Worm (Caenorhabditis elegans) whole organism, young adult: ENCODE data around the gene srx-29.

ENCODE experiments used
- F37B4.10 ChIP-seq: fragments of 200-800 bp; sonication (Bioruptor generic); IDR thresholded peaks from 2 replicates; pipeline ENCODE4 v1.3.6; 2022; ENCODE audit warnings: missing genetic modification characterization, missing compliant biosample characterization
- F39B2.1 ChIP-seq: fragments of 200-800 bp; sonication (Bioruptor generic); IDR thresholded peaks from 2 replicates; pipeline ENCODE4 v1.3.6; 2022; ENCODE audit warnings: missing genetic modification reagents, missing genetic modification characterization, missing compliant biosample characterization
- F49E8.2 ChIP-seq: sonication (generic microtip); optimal IDR thresholded peaks from 3 replicates; lab custom pipeline; 2017; ENCODE audit warnings: missing genetic modification characterization, mild to moderate bottlenecking, missing compliant biosample characterization, antibody characterized with exemption, moderate library complexity; ENCODE audit not compliant: insufficient read depth
- F55B11.4 ChIP-seq: sonication (generic microtip); optimal IDR thresholded peaks from 2 replicates; lab custom pipeline; 2016; ENCODE audit warnings: missing compliant biosample characterization, missing genetic modification characterization, borderline replicate concordance; ENCODE audit not compliant: insufficient read depth
- aptf-2 ChIP-seq: fragments of 200-800 bp; sonication (Bioruptor generic); conservative IDR thresholded peaks from 2 replicates; pipeline ENCODE4 v1.3.6; 2022; ENCODE audit warnings: missing genetic modification reagents, missing genetic modification characterization, missing compliant biosample characterization
- aptf-3 ChIP-seq: fragments of 200-800 bp; sonication (Bioruptor generic); IDR thresholded peaks from 2 replicates; pipeline ENCODE4 v1.3.6; 2022; ENCODE audit warnings: missing genetic modification characterization, missing compliant biosample characterization
- bed-1 ChIP-seq: fragments of 200-800 bp; sonication (Bioruptor generic); IDR thresholded peaks from 2 replicates; pipeline ENCODE4 v1.3.6; 2022; ENCODE audit warnings: missing genetic modification reagents, missing genetic modification characterization, missing compliant biosample characterization
- ccch-3 ChIP-seq: fragments of 200-800 bp; sonication (Bioruptor generic); optimal IDR thresholded peaks from 2 replicates; lab custom pipeline; 2018; ENCODE audit warnings: mild to moderate bottlenecking, missing genetic modification characterization, missing compliant biosample characterization
- ceh-40 ChIP-seq: fragments of 200-800 bp; sonication (Bioruptor generic); IDR thresholded peaks from 2 replicates; pipeline ENCODE4 v1.3.6; 2022; ENCODE audit warnings: missing genetic modification characterization, missing compliant biosample characterization
- ceh-79 ChIP-seq: sonication (generic microtip); optimal IDR thresholded peaks from 2 replicates; lab custom pipeline; 2017; ENCODE audit warnings: mild to moderate bottlenecking, missing genetic modification characterization, missing compliant biosample characterization
- ceh-91 ChIP-seq: fragments of 200-800 bp; sonication (Bioruptor generic); IDR thresholded peaks from 2 replicates; pipeline ENCODE4 v1.3.6; 2022; ENCODE audit warnings: missing genetic modification reagents, missing genetic modification characterization, missing compliant biosample characterization
- chd-7 ChIP-seq: sonication (generic microtip); optimal IDR thresholded peaks from 2 replicates; lab custom pipeline; 2016; ENCODE audit warnings: mild to moderate bottlenecking, missing genetic modification characterization, moderate library complexity, missing compliant biosample characterization
- die-1 ChIP-seq: sonication (generic microtip); optimal IDR thresholded peaks from 2 replicates; lab custom pipeline; 2016; ENCODE audit warnings: missing genotype, mild to moderate bottlenecking, missing genetic modification characterization, missing compliant biosample characterization
- dpff-1 ChIP-seq: sonication (generic microtip); optimal IDR thresholded peaks from 2 replicates; lab custom pipeline; 2017; ENCODE audit warnings: mild to moderate bottlenecking, missing genetic modification characterization, missing compliant biosample characterization
- egl-18 ChIP-seq: fragments of 200-800 bp; sonication (Bioruptor generic); IDR thresholded peaks from 2 replicates; pipeline ENCODE4 v1.3.6; 2022; ENCODE audit warnings: missing genetic modification reagents, missing genetic modification characterization, missing compliant biosample characterization
- ets-4 ChIP-seq: fragments of 200-800 bp; sonication (Bioruptor generic); optimal IDR thresholded peaks from 2 replicates; lab custom pipeline; 2018; ENCODE audit warnings: mild to moderate bottlenecking, missing genetic modification characterization, missing compliant biosample characterization
- fkh-3 ChIP-seq: sonication (generic microtip); optimal IDR thresholded peaks from 2 replicates; lab custom pipeline; 2016; ENCODE audit warnings: mild to moderate bottlenecking, missing genetic modification characterization, missing compliant biosample characterization
- hlh-12 ChIP-seq: sonication (generic microtip); optimal IDR thresholded peaks from 2 replicates; lab custom pipeline; 2016; ENCODE audit warnings: missing genetic modification characterization, missing compliant biosample characterization
- hlh-26 ChIP-seq: fragments of 200-800 bp; sonication (Bioruptor generic); conservative IDR thresholded peaks from 2 replicates; pipeline ENCODE4 v1.3.6; 2022; ENCODE audit warnings: missing genetic modification reagents, missing genetic modification characterization, missing compliant biosample characterization
- lag-1 ChIP-seq: fragments of 200-800 bp; sonication (Bioruptor generic); IDR thresholded peaks from 2 replicates; pipeline ENCODE4 v1.3.6; 2022; ENCODE audit warnings: missing genetic modification reagents, missing genetic modification characterization, missing compliant biosample characterization
- lsy-27 ChIP-seq: sonication (generic microtip); optimal IDR thresholded peaks from 2 replicates; lab custom pipeline; 2017; ENCODE audit warnings: missing genetic modification characterization, mild to moderate bottlenecking, missing compliant biosample characterization, antibody characterized with exemption, missing genotype, borderline replicate concordance; ENCODE audit not compliant: insufficient read depth
- madf-3 ChIP-seq: fragments of 200-800 bp; sonication (Bioruptor generic); IDR thresholded peaks from 2 replicates; pipeline ENCODE4 v1.3.6; 2022; ENCODE audit warnings: missing genetic modification reagents, missing genetic modification characterization, missing compliant biosample characterization
- madf-6 ChIP-seq: fragments of 200-800 bp; sonication (Bioruptor generic); IDR thresholded peaks from 2 replicates; pipeline ENCODE4 v1.3.6; 2022; ENCODE audit warnings: missing genetic modification reagents, missing genetic modification characterization, missing compliant biosample characterization
- madf-8 ChIP-seq: fragments of 200-800 bp; sonication (Bioruptor generic); conservative IDR thresholded peaks from 2 replicates; pipeline ENCODE4 v1.3.6; 2022; ENCODE audit warnings: missing genetic modification reagents, missing genetic modification characterization, missing compliant biosample characterization
- nfyb-1 ChIP-seq: fragments of 200-800 bp; sonication (Bioruptor generic); IDR thresholded peaks from 2 replicates; pipeline ENCODE4 v1.3.6; 2022; ENCODE audit warnings: missing genetic modification reagents, missing genetic modification characterization, missing compliant biosample characterization
- nhr-27 ChIP-seq: fragments of 200-800 bp; sonication (Bioruptor generic); optimal IDR thresholded peaks from 2 replicates; lab custom pipeline; 2018; ENCODE audit warnings: mild to moderate bottlenecking, missing genetic modification characterization, moderate library complexity, missing compliant biosample characterization
- nhr-90 ChIP-seq: sonication (generic microtip); optimal IDR thresholded peaks from 2 replicates; lab custom pipeline; 2016; ENCODE audit warnings: missing genotype, mild to moderate bottlenecking, missing genetic modification characterization, missing compliant biosample characterization
- rec-8 ChIP-seq, 2 experiments: sonication (generic microtip); optimal IDR thresholded peaks; 2 replicates each; lab custom pipeline; 2016; ENCODE audit warnings: mild to moderate bottlenecking in 2 of 2, missing genetic modification characterization in 2 of 2, missing genetic modification reagents in 2 of 2, missing genotype in 2 of 2, missing biosample characterization in 1 of 2, missing compliant biosample characterization in 1 of 2, moderate library complexity in 1 of 2
- snpc-1.3 ChIP-seq: sonication (generic microtip); optimal IDR thresholded peaks from 2 replicates; lab custom pipeline; 2017; ENCODE audit warnings: missing genetic modification characterization, mild to moderate bottlenecking, missing compliant biosample characterization, antibody characterized with exemption, moderate library complexity, missing genotype, missing genetic modification reagents; ENCODE audit not compliant: insufficient read depth
- snpc-3.4 ChIP-seq: sonication (generic microtip); optimal IDR thresholded peaks from 2 replicates; lab custom pipeline; 2017; ENCODE audit warnings: missing genetic modification characterization, mild to moderate bottlenecking, missing compliant biosample characterization, antibody characterized with exemption, moderate library complexity, missing genotype, missing genetic modification reagents
- xnd-1 ChIP-seq: sonication (generic microtip); optimal IDR thresholded peaks from 2 replicates; lab custom pipeline; 2016; ENCODE audit warnings: missing genotype, missing genetic modification reagents, missing genetic modification characterization, missing compliant biosample characterization
- ztf-18 ChIP-seq: sonication (generic microtip); optimal IDR thresholded peaks from 2 replicates; lab custom pipeline; 2016; ENCODE audit warnings: missing genotype, mild to moderate bottlenecking, missing genetic modification characterization, missing compliant biosample characterization
- ztf-26 ChIP-seq: sonication (generic microtip); optimal IDR thresholded peaks from 2 replicates; lab custom pipeline; 2017; ENCODE audit warnings: missing genetic modification characterization, missing compliant biosample characterization
- ztf-6 ChIP-seq: fragments of 200-800 bp; sonication (Bioruptor generic); IDR thresholded peaks from 2 replicates; pipeline ENCODE4 v1.3.6; 2022; ENCODE audit warnings: missing genetic modification reagents, missing genetic modification characterization, missing compliant biosample characterization

The srx-29 gene

ce11 chrV:15693682-15694081, 4.3 kb downstream of the srx-29 start, which contains the start of gene nhr-198:
nhr-198 (plus strand) TSS chrV:15693994.
- TF ChIP-seq ztf-18 (tag; lab: Kevin White, UChicago) (no peak), ceh-40 (GFP tag; lab: Robert Waterston, UW) (no peak), ceh-79 (tag; lab: Kevin White, UChicago) (no peak), dpff-1 (tag; lab: Kevin White, UChicago) (no peak), madf-8 (no peak)

ce11 chrV:15689952-15690351, 8.0 kb downstream of the srx-29 start, which contains the start of gene nhr-268:
nhr-268 (plus strand) TSS chrV:15690252.
- TF ChIP-seq hlh-12 (tag; lab: Kevin White, UChicago): no peak
- TF ChIP-seq F37B4.10 (GFP tag; lab: Robert Waterston, UW): no peak
- TF ChIP-seq dpff-1 (tag; lab: Kevin White, UChicago): no peak
- no peak for TF ChIP-seq madf-3 (GFP tag; lab: Robert Waterston, UW)
- TF ChIP-seq F39B2.1: no peak
- no peak for TF ChIP-seq fkh-3 (tag; lab: Kevin White, UChicago)
- no peak for TF ChIP-seq ets-4 (GFP tag; lab: Kevin White, UChicago)
- TF ChIP-seq snpc-3.4 (tag; lab: Kevin White, UChicago): no peak
- TF ChIP-seq aptf-3 (GFP tag; lab: Robert Waterston, UW): no peak
- TF ChIP-seq madf-6 (GFP tag; lab: Robert Waterston, UW): no peak
- no peak for TF ChIP-seq lsy-27 (tag; lab: Kevin White, UChicago)
- TF ChIP-seq nhr-27 (tag; lab: Kevin White, UChicago): no peak
- no peak for TF ChIP-seq aptf-2
- TF ChIP-seq madf-8: no peak
- TF ChIP-seq ccch-3 (GFP tag; lab: Kevin White, UChicago): no peak

ce11 chrV:15687660-15688059, 10.3 kb downstream of the srx-29 start, which contains the start of gene nhr-197:
nhr-197 (plus strand) TSS chrV:15687960.
- TF ChIP-seq xnd-1 (no peak), snpc-1.3 (tag; lab: Kevin White, UChicago) (no peak), nfyb-1 (GFP tag; lab: Robert Waterston, UW) (no peak), F55B11.4 (tag; lab: Kevin White, UChicago) (no peak), ztf-26 (tag; lab: Kevin White, UChicago) (no peak), ceh-91 (no peak), nhr-90 (tag; lab: Kevin White, UChicago) (no peak), hlh-26 (GFP tag; lab: Robert Waterston, UW) (no peak), madf-3 (GFP tag; lab: Robert Waterston, UW) (no peak), F49E8.2 (tag; lab: Kevin White, UChicago) (no peak), die-1 (tag; lab: Kevin White, UChicago) (no peak), rec-8 (tag; optimal IDR thresholded peaks at IDR 0.05; lab: Kevin White, UChicago) (no peak), chd-7 (tag; lab: Kevin White, UChicago) (no peak), egl-18 (GFP tag; lab: Robert Waterston, UW) (no peak), lag-1 (GFP tag; lab: Robert Waterston, UW) (no peak), lsy-27 (tag; lab: Kevin White, UChicago) (no peak), bed-1 (GFP tag; lab: Robert Waterston, UW) (no peak), ztf-6 (no peak)
